Worm (Caenorhabditis elegans) whole organism, late embryonic: ENCODE results near the gene snt-7.

Experiments used
- F13H6.1 ChIP-seq: sonication (generic microtip); optimal IDR thresholded peaks from 2 replicates; lab custom pipeline; 2016; ENCODE audit warnings: missing genetic modification characterization, missing compliant biosample characterization
- ceh-14 ChIP-seq: sonication (generic microtip); optimal IDR thresholded peaks from 2 replicates; lab custom pipeline; 2016; ENCODE audit warnings: missing genotype, missing genetic modification characterization, missing compliant biosample characterization
- ceh-34 ChIP-seq: sonication (generic microtip); optimal IDR thresholded peaks from 2 replicates; lab custom pipeline; 2016; ENCODE audit warnings: mild to moderate bottlenecking, missing genetic modification characterization, missing compliant biosample characterization
- fkh-10 ChIP-seq: fragments of 150-350 bp; optimal IDR thresholded peaks from 2 replicates; lab custom pipeline; 2014; ENCODE audit warnings: missing biosample characterization, missing genetic modification reagents, missing genetic modification characterization
- lin-11 ChIP-seq: fragments of 200-800 bp; sonication (Bioruptor generic); optimal IDR thresholded peaks from 2 replicates; lab custom pipeline; 2018; ENCODE audit warnings: mild to moderate bottlenecking, missing genetic modification characterization, missing compliant biosample characterization
- pha-4 ChIP-seq: fragments of 150-350 bp; optimal IDR thresholded peaks from 2 replicates; lab custom pipeline; 2018; ENCODE audit warnings: missing biosample characterization, missing genetic modification reagents, missing genetic modification characterization
- sdc-2 ChIP-seq: sonication (generic microtip); optimal IDR thresholded peaks from 2 replicates; lab custom pipeline; 2016; ENCODE audit warnings: missing genotype, missing genetic modification characterization, missing compliant biosample characterization

- TF ChIP-seq lin-11 (no peak), ceh-14 (tag; lab: Kevin White, UChicago) (no peak), sdc-2 (tag; lab: Kevin White, UChicago) (no peak), ceh-34 (tag; lab: Kevin White, UChicago) (no peak), pha-4 (tag; lab: Kevin White, UChicago) (no peak), F13H6.1 (no peak), fkh-10 (GFP tag; lab: Kevin White, UChicago) (no peak)
Measured at ce11 chrX:15221107-15221506, 22.2 kb upstream of the snt-7 start.
